Worm (Caenorhabditis elegans) whole organism, L2 larva: ENCODE results near the gene rha-1.

Experiments
- C34F6.9 ChIP-seq: fragments of 150-350 bp; optimal IDR thresholded peaks from 2 replicates; lab custom pipeline; 2014; ENCODE audit warnings: missing biosample characterization, missing genetic modification characterization
- R02D3.7 ChIP-seq: fragments of 150-350 bp; optimal IDR thresholded peaks from 2 replicates; lab custom pipeline; 2014; ENCODE audit warnings: missing biosample characterization, missing genetic modification characterization
- Y55F3AM.14 ChIP-seq: fragments of 200-800 bp; sonication (Bioruptor generic); optimal IDR thresholded peaks from 2 replicates; lab custom pipeline; 2018; ENCODE audit warnings: mild to moderate bottlenecking, missing genetic modification characterization, missing compliant biosample characterization
- ZK546.5 ChIP-seq: sonication (generic microtip); optimal IDR thresholded peaks from 2 replicates; lab custom pipeline; 2017; ENCODE audit warnings: missing biosample characterization, missing genetic modification characterization
- alr-1 ChIP-seq: fragments of 150-350 bp; optimal IDR thresholded peaks from 2 replicates; lab custom pipeline; 2014; ENCODE audit warnings: missing biosample characterization, missing genetic modification characterization
- ama-1 ChIP-seq: fragments of 150-350 bp; optimal IDR thresholded peaks from 2 replicates; lab custom pipeline; 2018; ENCODE audit warnings: inconsistent platforms
- blmp-1 ChIP-seq: sonication (generic microtip); optimal IDR thresholded peaks from 2 replicates; lab custom pipeline; 2017; ENCODE audit warnings: missing genetic modification characterization, mild to moderate bottlenecking, missing compliant biosample characterization, antibody characterized with exemption, moderate library complexity; ENCODE audit not compliant: insufficient read depth
- crh-2 ChIP-seq: sonication (generic microtip); optimal IDR thresholded peaks from 2 replicates; lab custom pipeline; 2017; ENCODE audit warnings: missing biosample characterization, missing genetic modification characterization
- dmd-4 ChIP-seq: sonication (generic microtip); optimal IDR thresholded peaks from 2 replicates; lab custom pipeline; 2017; ENCODE audit warnings: missing biosample characterization, missing genetic modification characterization
- elt-1 ChIP-seq: fragments of 150-350 bp; optimal IDR thresholded peaks from 2 replicates; lab custom pipeline; 2014; ENCODE audit warnings: missing biosample characterization, missing genetic modification characterization
- elt-3 ChIP-seq: sonication (generic microtip); optimal IDR thresholded peaks from 2 replicates; lab custom pipeline; 2017; ENCODE audit warnings: missing biosample characterization, missing genetic modification characterization
- fos-1 ChIP-seq: fragments of 150-350 bp; optimal IDR thresholded peaks from 2 replicates; lab custom pipeline; 2014; ENCODE audit warnings: missing biosample characterization, missing genetic modification characterization
- gmeb-1 ChIP-seq: fragments of 150-350 bp; optimal IDR thresholded peaks from 2 replicates; lab custom pipeline; 2014; ENCODE audit warnings: missing biosample characterization, missing genetic modification characterization
- lin-11 ChIP-seq: fragments of 150-350 bp; sonication (generic microtip); optimal IDR thresholded peaks from 2 replicates; lab custom pipeline; 2014; ENCODE audit warnings: missing biosample characterization, missing genetic modification characterization, inconsistent platforms, mixed read lengths
- lin-13 ChIP-seq: fragments of 150-350 bp; optimal IDR thresholded peaks from 2 replicates; lab custom pipeline; 2014; ENCODE audit warnings: missing biosample characterization, missing genetic modification reagents, missing genetic modification characterization
- lsy-2 ChIP-seq, 2 experiments: fragments of 150-350 bp in 1 of 2; sonication (generic microtip) in 1 of 2; optimal IDR thresholded peaks; 2 replicates each; lab custom pipeline; 2014 to 2017; ENCODE audit warnings: missing biosample characterization in 2 of 2, missing genetic modification characterization in 2 of 2
- mab-5 ChIP-seq: fragments of 150-350 bp; optimal IDR thresholded peaks from 2 replicates; lab custom pipeline; 2014; ENCODE audit warnings: missing biosample characterization, missing genetic modification characterization
- nhr-10 ChIP-seq: sonication (generic microtip); optimal IDR thresholded peaks from 2 replicates; lab custom pipeline; 2017; ENCODE audit warnings: missing biosample characterization, missing genetic modification characterization
- nhr-11 ChIP-seq: fragments of 150-350 bp; optimal IDR thresholded peaks from 2 replicates; lab custom pipeline; 2014; ENCODE audit warnings: missing biosample characterization, missing genetic modification characterization
- nhr-12 ChIP-seq: fragments of 150-350 bp; optimal IDR thresholded peaks from 2 replicates; lab custom pipeline; 2014; ENCODE audit warnings: missing biosample characterization, missing genetic modification characterization
- nhr-129 ChIP-seq: fragments of 150-350 bp; optimal IDR thresholded peaks from 2 replicates; lab custom pipeline; 2014; ENCODE audit warnings: missing biosample characterization, missing genetic modification characterization
- nhr-21 ChIP-seq: fragments of 150-350 bp; optimal IDR thresholded peaks from 2 replicates; lab custom pipeline; 2014; ENCODE audit warnings: missing biosample characterization, missing genetic modification characterization
- nhr-23 ChIP-seq: fragments of 150-350 bp; optimal IDR thresholded peaks from 2 replicates; lab custom pipeline; 2014; ENCODE audit warnings: missing biosample characterization, missing genetic modification reagents, missing genetic modification characterization
- nhr-237 ChIP-seq: fragments of 150-350 bp; optimal IDR thresholded peaks from 2 replicates; lab custom pipeline; 2014; ENCODE audit warnings: missing biosample characterization, missing genetic modification characterization
- nhr-25 ChIP-seq: fragments of 150-350 bp; sonication (generic microtip); optimal IDR thresholded peaks from 3 replicates; lab custom pipeline; 2014; ENCODE audit warnings: missing biosample characterization, missing genetic modification characterization
- nhr-6 ChIP-seq: fragments of 150-350 bp; optimal IDR thresholded peaks from 2 replicates; lab custom pipeline; 2014; ENCODE audit warnings: missing biosample characterization, missing genetic modification characterization
- peb-1 ChIP-seq: fragments of 150-350 bp; optimal IDR thresholded peaks from 2 replicates; lab custom pipeline; 2014; ENCODE audit warnings: missing biosample characterization, missing genetic modification characterization
- sma-3 ChIP-seq: sonication (generic microtip); optimal IDR thresholded peaks from 2 replicates; lab custom pipeline; 2016; ENCODE audit warnings: missing genetic modification reagents, missing genetic modification characterization, missing compliant biosample characterization
- snpc-4 ChIP-seq: fragments of 150-350 bp; optimal IDR thresholded peaks from 2 replicates; lab custom pipeline; 2014; ENCODE audit warnings: missing biosample characterization, missing genetic modification characterization
- unc-55 ChIP-seq: fragments of 150-350 bp; sonication (generic microtip); optimal IDR thresholded peaks from 3 replicates; lab custom pipeline; 2014; ENCODE audit warnings: missing biosample characterization, missing genetic modification reagents, missing genetic modification characterization
- unc-62 ChIP-seq: fragments of 150-350 bp; optimal IDR thresholded peaks from 2 replicates; lab custom pipeline; 2014; ENCODE audit warnings: missing biosample characterization, missing genetic modification reagents, missing genetic modification characterization
- zag-1 ChIP-seq: fragments of 150-350 bp; optimal IDR thresholded peaks from 2 replicates; lab custom pipeline; 2014; ENCODE audit warnings: missing biosample characterization, missing genetic modification characterization
- ztf-1 ChIP-seq: fragments of 200-800 bp; sonication (Bioruptor generic); conservative IDR thresholded peaks from 2 replicates; pipeline ENCODE4 v1.3.6; 2022; ENCODE audit warnings: missing genetic modification characterization, missing compliant biosample characterization

rha-1 gene

ce11 chrII:8920955-8921354 lies 37.5 kb upstream of the rha-1 start:
- TF ChIP-seq nhr-21 (tag; lab: Kevin White, UChicago) (no peak), ZK546.5 (tag; lab: Kevin White, UChicago) (no peak), nhr-25 (tag; lab: Kevin White, UChicago) (no peak), nhr-23 (tag; lab: Kevin White, UChicago) (no peak), sma-3 (GFP tag; lab: Kevin White, UChicago) (no peak), mab-5 (no peak), snpc-4 (tag; lab: Kevin White, UChicago) (no peak), gmeb-1 (no peak), nhr-6 (tag; lab: Kevin White, UChicago) (no peak), fos-1 (tag; lab: Kevin White, UChicago) (no peak), Y55F3AM.14 (no peak), crh-2 (tag; lab: Kevin White, UChicago) (no peak), nhr-11 (no peak), nhr-10 (tag; lab: Kevin White, UChicago) (no peak)

- TF ChIP-seq unc-62, result no peak
- no peak for TF ChIP-seq nhr-6 (tag; lab: Kevin White, UChicago)
- peak; percentile 72 for TF ChIP-seq fos-1 (tag; lab: Kevin White, UChicago)
These were observed 36.9 kb upstream of the rha-1 start for ce11 chrII:8920315-8920714.

ce11 chrII:8917339-8917738 lies 33.9 kb upstream of the rha-1 start:
- TF ChIP-seq crh-2 (tag; lab: Kevin White, UChicago), result no peak
- no peak for TF ChIP-seq lin-13
- no peak for TF ChIP-seq ztf-1
- TF ChIP-seq blmp-1, result peak; percentile 10
- peak; percentile 46 for TF ChIP-seq fos-1 (tag; lab: Kevin White, UChicago)
- TF ChIP-seq unc-62, result no peak
- no peak for TF ChIP-seq nhr-12 (tag; lab: Kevin White, UChicago)
- TF ChIP-seq mab-5, result no peak
- no peak for TF ChIP-seq dmd-4

- TF ChIP-seq peb-1 (tag; lab: Kevin White, UChicago), result no peak
- no peak for TF ChIP-seq alr-1 (tag; lab: Kevin White, UChicago)
- TF ChIP-seq zag-1 (tag; lab: Kevin White, UChicago), result no peak
- no peak for TF ChIP-seq C34F6.9 (tag; lab: Kevin White, UChicago)
- no peak for TF ChIP-seq Y55F3AM.14
- TF ChIP-seq lsy-2 (tag; optimal IDR thresholded peaks at IDR 0.05; lab: Kevin White, UChicago), result no peak
- TF ChIP-seq elt-1 (tag; lab: Kevin White, UChicago), result no peak
- TF ChIP-seq nhr-129 (tag; lab: Kevin White, UChicago), result no peak
- no peak for TF ChIP-seq nhr-23 (tag; lab: Kevin White, UChicago)
- TF ChIP-seq, all 48 proteins: peak for 0
These were observed 33.2 kb upstream of the rha-1 start for ce11 chrII:8916656-8917055.

DNA sequence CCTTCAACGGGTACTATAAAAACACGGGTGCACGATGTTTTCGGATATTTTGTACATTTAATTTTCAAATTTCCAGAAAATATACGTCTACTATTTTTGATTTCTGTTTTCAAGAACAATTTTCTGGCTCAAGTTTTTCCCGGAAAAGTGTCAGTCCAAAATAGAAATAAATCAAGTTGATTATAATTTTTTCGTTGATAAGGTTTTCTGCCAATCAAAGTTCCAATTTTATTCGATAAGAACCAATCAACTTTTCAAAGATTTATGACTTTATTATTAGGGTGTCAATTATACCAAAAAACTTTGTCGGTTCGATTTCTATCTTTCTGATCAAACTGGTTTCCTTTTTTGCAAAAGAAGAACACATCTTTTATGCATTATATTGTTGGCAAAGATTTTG lies 31.2 kb upstream of the rha-1 start:
- no peak for TF ChIP-seq elt-3
- peak; percentile 33 for TF ChIP-seq fos-1 (tag; lab: Kevin White, UChicago)
- TF ChIP-seq lin-11 (tag; lab: Kevin White, UChicago), result no peak
- TF ChIP-seq nhr-237 (tag; lab: Kevin White, UChicago), result no peak
- no peak for TF ChIP-seq gmeb-1
- TF ChIP-seq nhr-25 (tag; lab: Kevin White, UChicago), result no peak
- TF ChIP-seq, all 48 proteins: peak for 1

DNA sequence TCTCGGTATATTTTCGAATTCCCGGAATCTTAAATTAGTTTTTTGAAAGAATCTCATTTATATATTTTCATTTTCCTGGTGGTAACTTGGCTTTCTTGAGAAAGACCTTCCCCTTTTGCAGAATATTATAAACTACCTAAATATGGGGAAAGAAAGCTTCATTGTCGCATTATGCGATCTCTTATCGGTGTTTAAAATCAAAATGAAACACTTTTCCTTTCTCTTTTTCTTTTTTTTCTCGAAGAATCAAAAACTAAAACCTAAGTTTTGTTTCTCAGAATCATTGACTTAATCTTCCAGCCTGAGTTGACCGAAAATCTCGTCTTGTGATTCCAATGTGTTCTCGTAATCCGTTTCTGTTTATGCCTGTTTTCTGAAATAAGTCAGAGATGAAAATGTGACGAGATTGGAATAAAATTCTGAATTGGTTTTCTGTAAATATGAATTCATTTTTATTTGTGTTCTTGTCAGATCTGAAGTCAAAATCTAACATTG lies 29.1 kb upstream of the rha-1 start:
- TF ChIP-seq unc-55 (GFP tag; lab: Kevin White, UChicago) (peak; percentile 31), lin-13 (no peak), R02D3.7 (no peak), nhr-21 (tag; lab: Kevin White, UChicago) (peak; percentile 3), ama-1 (lab: Kevin White, UChicago) (no peak)
